Worm (Caenorhabditis elegans): ENCODE data around the gene srw-115.
"Not testable (repeated sequence)": the region's sequence is repeated elsewhere in the genome, so short reads cannot be mapped to it uniquely, and the experiment has no call there.

The srw-115 gene

DNA sequence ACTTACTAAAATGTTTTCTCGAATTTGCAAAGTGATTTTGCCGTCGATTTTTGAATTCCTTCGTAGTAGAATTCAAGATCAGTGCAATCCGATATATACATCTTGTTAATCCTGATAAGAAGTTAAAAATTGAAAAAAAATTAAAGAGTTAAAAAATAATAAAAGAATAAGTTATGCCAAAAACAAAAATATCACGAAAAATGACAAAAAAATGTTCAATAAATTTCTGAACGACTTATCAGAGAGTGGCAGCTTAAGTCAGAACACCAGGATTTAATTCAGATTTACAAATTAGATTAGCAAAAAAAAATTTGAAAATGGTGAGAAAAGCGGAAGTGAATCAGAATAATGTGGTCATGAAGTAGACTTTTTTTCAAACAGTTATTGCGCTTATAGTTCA lies 18.4 kb downstream of the srw-115 start, which contains the start of gene srw-123:
Gene srw-123, minus strand, starts transcription at position 101 of the 400 bp plus-strand sequence.
- TF ChIP-seq nhr-2, lsy-2, nhr-76 (tag; optimal IDR thresholded peaks at IDR 0.05): not testable (repeated sequence)

DNA sequence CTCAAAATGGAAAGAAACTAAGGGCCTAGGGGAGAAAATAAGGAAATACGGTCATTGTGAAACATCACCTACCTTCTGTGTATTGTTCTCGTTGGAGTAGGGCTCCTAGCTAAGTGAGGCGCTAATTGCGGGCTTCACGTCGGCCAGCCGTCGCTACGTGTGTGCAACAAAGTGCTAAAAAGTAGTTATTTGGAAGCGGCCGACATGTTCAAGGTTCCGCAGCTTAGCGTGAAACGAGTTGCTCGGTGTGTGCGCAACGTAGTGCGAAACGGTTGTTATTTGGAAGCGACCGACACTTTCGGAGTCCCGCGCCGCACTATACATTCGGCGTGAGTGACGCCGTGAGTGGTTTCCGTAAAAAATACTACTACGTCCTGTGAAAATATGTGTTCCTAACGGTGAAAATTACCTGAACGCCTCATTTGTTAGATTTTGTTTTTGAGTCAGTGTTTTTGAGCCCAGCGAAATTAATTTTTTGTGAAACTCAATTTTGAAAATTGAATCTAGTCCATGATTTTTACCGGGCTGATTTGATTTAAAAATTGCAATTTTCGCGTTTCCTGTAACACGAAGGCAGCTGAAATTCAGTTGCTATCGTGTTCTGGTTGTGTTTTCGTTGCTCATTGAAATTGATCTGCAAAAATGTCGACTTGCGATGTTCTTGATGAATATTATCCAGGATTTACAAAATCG lies 22.3 kb downstream of the srw-115 start, which contains the start of gene srw-129:
Gene srw-129, plus strand, starts transcription at position 643 of the 693 bp plus-strand sequence.
- no peak for TF ChIP-seq unc-62 (GFP tag; optimal IDR thresholded peaks at IDR 0.05)
- no peak for TF ChIP-seq bed-3 (GFP tag; optimal IDR thresholded peaks at IDR 0.05)
- TF ChIP-seq ces-1 (GFP tag; optimal IDR thresholded peaks at IDR 0.05): no peak
- no peak for TF ChIP-seq ham-2 (GFP tag; optimal IDR thresholded peaks at IDR 0.05)
- TF ChIP-seq hlh-1 (tag; optimal IDR thresholded peaks at IDR 0.05): no peak
- TF ChIP-seq ceh-83 (GFP tag; optimal IDR thresholded peaks at IDR 0.05): no peak
- TF ChIP-seq unc-39 (tag; optimal IDR thresholded peaks at IDR 0.05): no peak
- TF ChIP-seq tbx-8 (GFP tag; optimal IDR thresholded peaks at IDR 0.05): no peak
- TF ChIP-seq nhr-28 (tag; optimal IDR thresholded peaks at IDR 0.05): no peak
- no peak for TF ChIP-seq lsy-2 (tag; optimal IDR thresholded peaks at IDR 0.05)
- no peak for TF ChIP-seq mab-5 (tag; optimal IDR thresholded peaks at IDR 0.05)
- no peak for TF ChIP-seq sem-2 (GFP tag; optimal IDR thresholded peaks at IDR 0.05)
- TF ChIP-seq unc-120 (tag; optimal IDR thresholded peaks at IDR 0.05; ENCODE audit: poor library complexity, severe bottlenecking): no peak
- no peak for TF ChIP-seq snpc-4 (tag; optimal IDR thresholded peaks at IDR 0.05)
- TF ChIP-seq nhr-76 (tag; optimal IDR thresholded peaks at IDR 0.05): no peak
- no peak for TF ChIP-seq M03D4.4 (tag; optimal IDR thresholded peaks at IDR 0.05)
- TF ChIP-seq zip-8 (tag; optimal IDR thresholded peaks at IDR 0.05): no peak

DNA sequence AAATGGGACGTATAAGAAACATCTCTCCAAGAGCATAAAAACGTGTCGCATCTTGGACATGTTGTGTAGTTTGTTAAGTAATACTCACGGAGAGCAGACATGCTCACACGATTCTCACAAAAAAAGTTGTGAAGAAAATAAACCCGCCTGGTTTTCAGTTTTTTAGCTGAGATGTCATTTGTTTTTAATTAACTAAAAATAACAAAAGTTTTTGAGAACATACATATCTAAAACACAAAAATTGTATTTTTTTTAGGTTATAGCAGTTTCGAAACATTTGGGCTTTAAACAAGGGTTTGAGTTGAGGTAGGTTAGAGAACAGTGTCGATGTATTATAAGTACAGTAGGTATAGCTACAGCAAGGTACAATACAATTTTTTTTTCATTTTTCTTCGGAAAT lies 28.9 kb downstream of the srw-115 start, which contains the start of gene srh-88:
Gene srh-88, minus strand, starts transcription at position 101 of the 400 bp plus-strand sequence.
- TF ChIP-seq drap-1 (GFP tag; optimal IDR thresholded peaks at IDR 0.05): no peak
- TF ChIP-seq unc-39 (tag; optimal IDR thresholded peaks at IDR 0.05): no peak
- TF ChIP-seq nhr-28 (tag; optimal IDR thresholded peaks at IDR 0.05): no peak
- TF ChIP-seq mab-5 (tag; optimal IDR thresholded peaks at IDR 0.05): no peak
- TF ChIP-seq lin-13 (tag; optimal IDR thresholded peaks at IDR 0.05): no peak

ce11 chrV:2962960-2963359 lies 30.8 kb downstream of the srw-115 start, which contains the start of gene srw-138:
TSS of gene srw-138 (minus strand) at chrV:2963060.
- TF ChIP-seq zip-8 (tag; optimal IDR thresholded peaks at IDR 0.05): no peak

- TF ChIP-seq mls-2 (tag; optimal IDR thresholded peaks at IDR 0.05): no peak
- no peak for TF ChIP-seq zip-8 (tag; optimal IDR thresholded peaks at IDR 0.05)
- TF ChIP-seq blmp-1 (tag; optimal IDR thresholded peaks at IDR 0.05): no peak
These were observed 32.8 kb downstream of the srw-115 start, which contains the start of gene srw-144 for ce11 chrV:2960894-2961293. TSS of gene srw-144 (minus strand) at chrV:2960994.

DNA sequence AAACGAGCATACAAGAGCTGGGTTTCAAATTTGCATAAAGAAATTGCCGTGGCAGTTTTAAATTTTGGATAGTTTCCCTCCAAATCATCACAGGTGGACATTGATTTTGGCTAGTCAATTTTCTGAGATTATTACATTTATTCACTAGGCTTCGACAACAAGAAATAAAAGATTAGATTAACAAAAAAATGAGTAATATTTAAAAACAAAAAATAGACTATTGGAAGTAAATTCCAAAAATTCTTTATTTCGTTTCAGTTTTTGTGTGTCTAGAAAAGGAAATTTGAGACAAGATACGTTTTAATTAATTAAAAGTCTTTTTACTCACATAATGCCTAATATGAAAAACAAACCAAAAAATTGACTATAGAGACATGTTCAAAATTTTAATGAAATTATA lies 35.5 kb downstream of the srw-115 start, which contains the start of gene srw-142:
Gene srw-142, minus strand, starts transcription at position 101 of the 400 bp plus-strand sequence.
- no peak for TF ChIP-seq ceh-43 (GFP tag; optimal IDR thresholded peaks at IDR 0.05)
- no peak for TF ChIP-seq nhr-2 (tag; optimal IDR thresholded peaks at IDR 0.05)
- no peak for TF ChIP-seq ceh-83 (GFP tag; optimal IDR thresholded peaks at IDR 0.05)
- no peak for TF ChIP-seq mab-5 (tag; optimal IDR thresholded peaks at IDR 0.05)
- TF ChIP-seq bed-3 (GFP tag; optimal IDR thresholded peaks at IDR 0.05): no peak

DNA sequence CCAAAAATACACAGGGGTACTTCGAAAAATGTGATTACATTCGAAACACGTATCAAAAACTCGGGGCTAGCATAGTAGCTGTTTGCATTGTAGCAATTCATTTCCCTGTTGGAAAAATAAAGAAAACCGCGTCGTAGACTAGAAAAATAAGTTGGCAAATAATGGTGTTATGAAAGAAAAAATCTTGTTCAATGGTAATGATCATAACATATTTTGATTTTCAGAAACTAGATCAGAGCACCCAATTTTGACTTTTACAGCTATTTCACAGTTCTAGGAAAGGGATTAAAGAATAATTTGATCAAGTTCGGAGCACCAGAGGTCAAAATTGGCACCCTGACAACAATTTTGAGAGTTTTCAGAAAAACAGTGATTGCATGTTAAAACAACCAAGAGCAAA lies 38.4 kb downstream of the srw-115 start, which contains the start of gene srh-248:
Gene srh-248, minus strand, starts transcription at position 101 of the 400 bp plus-strand sequence.
- not testable (repeated sequence) for TF ChIP-seq snpc-4 (tag; optimal IDR thresholded peaks at IDR 0.05); sem-2 (GFP tag; optimal IDR thresholded peaks at IDR 0.05); mab-5 (tag; optimal IDR thresholded peaks at IDR 0.05)

DNA sequence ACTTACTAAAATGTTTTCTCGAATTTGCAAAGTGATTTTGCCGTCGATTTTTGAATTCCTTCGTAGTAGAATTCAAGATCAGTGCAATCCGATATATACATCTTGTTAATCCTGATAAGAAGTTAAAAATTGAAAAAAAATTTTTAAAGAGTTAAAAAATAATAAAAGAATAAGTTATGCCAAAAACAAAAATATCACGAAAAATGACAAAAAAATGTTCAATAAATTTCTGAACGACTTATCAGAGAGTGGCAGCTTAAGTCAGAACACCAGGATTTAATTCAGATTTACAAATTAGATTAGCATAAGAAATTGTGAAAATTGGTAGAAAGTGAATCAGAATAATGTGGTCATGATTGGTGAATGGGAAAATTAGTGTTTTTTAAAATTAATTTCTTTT lies 41.6 kb downstream of the srw-115 start, which contains the start of gene srw-122:
Gene srw-122, minus strand, starts transcription at position 101 of the 400 bp plus-strand sequence.
- TF ChIP-seq unc-39 (tag; optimal IDR thresholded peaks at IDR 0.05); cnd-1 (tag; optimal IDR thresholded peaks at IDR 0.05); ceh-43 (GFP tag; optimal IDR thresholded peaks at IDR 0.05): not testable (repeated sequence)
